Fruit fly (Drosophila melanogaster): ENCODE data around the gene eff.
A peak's percentile ranks its signal among the peaks of the same experiment; 100 is the strongest.

The eff gene

DNA sequence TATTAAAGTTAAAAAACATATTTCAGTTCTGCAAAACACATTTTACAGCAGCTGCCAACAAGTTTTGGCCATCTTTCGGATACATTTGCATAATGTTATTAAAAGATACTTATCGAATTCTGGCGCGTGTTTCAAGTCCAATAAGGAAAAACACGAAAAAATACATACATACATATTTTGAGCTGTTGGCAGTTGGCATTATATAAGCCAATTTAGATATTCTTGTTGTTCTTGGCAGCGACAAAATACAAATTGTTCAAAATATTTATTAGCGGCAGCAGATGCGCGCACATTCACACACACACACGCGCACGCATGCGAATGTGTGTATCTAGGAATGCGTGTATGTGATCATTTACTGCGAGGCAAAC is 27.4 kb downstream of the eff start (continued):
- TF ChIP-seq Vsx1 (GFP tag; optimal IDR thresholded peaks at IDR 0.05), result peak; percentile 14
- TF ChIP-seq CG3407 (GFP tag; optimal IDR thresholded peaks at IDR 0.05), result no peak
- peak; percentile 28; the same call in 1 of the 2 replicates for TF ChIP-seq CG32767 (GFP tag; IDR thresholded peaks at IDR 0.05)
- TF ChIP-seq sens (GFP tag), result peak; percentile 92
- TF ChIP-seq ato (GFP tag; IDR thresholded peaks at IDR 0.05; ENCODE audit: partially characterized antibody), result no peak
- TF ChIP-seq CG4424 (GFP tag; optimal IDR thresholded peaks at IDR 0.05), result no peak
- TF ChIP-seq CkIIα-i1 (GFP tag; IDR thresholded peaks at IDR 0.05), result no peak
- TF ChIP-seq croc (GFP tag; conservative IDR thresholded peaks at IDR 0.05), result no peak
- TF ChIP-seq ara (GFP tag; IDR thresholded peaks at IDR 0.05), result peak; percentile 30; the same call in 1 of the 2 replicates
- TF ChIP-seq jumu (GFP tag; optimal IDR thresholded peaks at IDR 0.05), result no peak
- no peak for TF ChIP-seq mirr (GFP tag; optimal IDR thresholded peaks at IDR 0.05)
- no peak for TF ChIP-seq CG6765 (GFP tag; optimal IDR thresholded peaks at IDR 0.05)
- TF ChIP-seq chinmo (GFP tag; IDR thresholded peaks at IDR 0.05; ENCODE audit: partially characterized antibody), result no peak
- TF ChIP-seq CG18764 (GFP tag; optimal IDR thresholded peaks at IDR 0.05), result no peak
- no peak for TF ChIP-seq dysf (GFP tag; IDR thresholded peaks at IDR 0.05)
- no peak for TF ChIP-seq Lim3 (GFP tag; IDR thresholded peaks at IDR 0.05)
- peak; percentile 30; the same call in 1 of the 2 replicates for TF ChIP-seq Xrp1 (GFP tag; IDR thresholded peaks at IDR 0.05)
- TF ChIP-seq pan (optimal IDR thresholded peaks at IDR 0.05), result no peak
- no peak for TF ChIP-seq pan (GFP tag; optimal IDR thresholded peaks at IDR 0.05 in 1 of 2, IDR thresholded peaks at IDR 0.05 in 1 of 2)
- no peak for TF ChIP-seq CG30431 (GFP tag; optimal IDR thresholded peaks at IDR 0.05)
- peak; percentile 16 for TF ChIP-seq dmrt11E (tag; optimal IDR thresholded peaks at IDR 0.05)
- no peak for TF ChIP-seq Dip2 (GFP tag; IDR thresholded peaks at IDR 0.05)
- TF ChIP-seq CG9437 (GFP tag; optimal IDR thresholded peaks at IDR 0.05), result no peak
- no peak for TF ChIP-seq CG1792 (GFP tag; optimal IDR thresholded peaks at IDR 0.05)
- TF ChIP-seq cg (GFP tag; optimal IDR thresholded peaks at IDR 0.05), result no peak
- no peak for TF ChIP-seq tio (GFP tag; optimal IDR thresholded peaks at IDR 0.05)
- peak; percentile 1 for TF ChIP-seq oc (tag; optimal IDR thresholded peaks at IDR 0.05)

DNA sequence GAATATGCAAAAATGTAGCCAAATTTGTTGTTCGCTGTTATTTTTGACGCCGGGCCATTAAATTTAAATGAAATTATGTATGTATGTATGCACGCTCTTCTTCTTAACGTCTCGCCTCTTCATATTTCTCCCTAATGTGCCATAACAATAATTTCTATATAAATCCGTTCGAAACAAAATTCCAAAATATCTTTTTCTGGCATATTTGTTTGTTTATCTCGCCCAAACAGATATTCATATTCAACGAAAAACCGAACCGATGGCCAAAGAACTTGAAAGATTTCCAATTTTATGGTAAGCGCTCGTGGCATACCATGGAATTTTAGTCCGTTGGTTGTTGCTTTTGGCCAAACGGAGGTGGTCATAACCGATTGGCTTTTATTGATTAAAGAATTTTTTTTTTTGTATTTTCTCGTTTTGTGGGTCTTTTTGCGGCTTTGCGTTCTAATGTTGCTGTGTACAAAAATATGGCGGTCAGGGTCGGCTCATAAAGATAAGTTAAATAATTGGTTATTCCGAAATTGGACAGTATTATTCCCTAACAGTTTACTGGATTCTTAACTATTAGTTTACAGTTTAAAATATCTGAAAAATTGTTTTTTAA is 27.9 kb downstream of the eff start:
- TF ChIP-seq Eip74EF (GFP tag; optimal IDR thresholded peaks at IDR 0.05) (no peak), vvl (GFP tag; IDR thresholded peaks at IDR 0.05) (peak; percentile 52; the same call in 1 of the 2 replicates), CG14050 (GFP tag; IDR thresholded peaks at IDR 0.05) (no peak), CG17385 (GFP tag; optimal IDR thresholded peaks at IDR 0.05) (peak; percentile 17), Atf6 (GFP tag; IDR thresholded peaks at IDR 0.05) (0 out of 2 replicates have a peak, but pooled peaks have one; percentile 31), exex (tag; optimal IDR thresholded peaks at IDR 0.05) (peak; percentile 69), CG1024 (GFP tag; IDR thresholded peaks at IDR 0.05) (no peak), D (optimal IDR thresholded peaks at IDR 0.05) (no peak), D (GFP tag; optimal IDR thresholded peaks at IDR 0.05) (no peak), chinmo (GFP tag; IDR thresholded peaks at IDR 0.05; ENCODE audit: partially characterized antibody) (0 out of 4 replicates have a peak, but pooled peaks have one; percentile 40), CG12104 (GFP tag; optimal IDR thresholded peaks at IDR 0.05) (no peak), tgo (GFP tag; IDR thresholded peaks at IDR 0.05) (no peak), CG2199 (GFP tag; IDR thresholded peaks at IDR 0.05) (peak; percentile 56; the same call in 1 of the 3 replicates), sqz (GFP tag; optimal IDR thresholded peaks at IDR 0.05) (no peak), abd-A (tag; optimal IDR thresholded peaks at IDR 0.05) (peak; percentile 51), CG13894 (tag; optimal IDR thresholded peaks at IDR 0.05) (peak; percentile 58), CG34422 (GFP tag; IDR thresholded peaks at IDR 0.05) (no peak), tin (GFP tag; optimal IDR thresholded peaks at IDR 0.05) (no peak), CG14965 (GFP tag; optimal IDR thresholded peaks at IDR 0.05; ENCODE audit: borderline replicate concordance) (no peak), Drgx (GFP tag; IDR thresholded peaks at IDR 0.05) (no peak), Pdp1 (GFP tag; optimal IDR thresholded peaks at IDR 0.05) (peak in 1 of 2 experiments; percentile 17), gfzf (GFP tag; optimal IDR thresholded peaks at IDR 0.05) (no peak), sug (tag; optimal IDR thresholded peaks at IDR 0.05) (peak; percentile 60), sd (tag; optimal IDR thresholded peaks at IDR 0.05) (peak; percentile 96), CG12769 (tag; optimal IDR thresholded peaks at IDR 0.05) (peak; percentile 15)

All from whole organism, embryonic.